Worm (Caenorhabditis elegans) whole organism, early embryonic: Measurements from ENCODE around the gene prkl-1.

Source experiments
- B0310.2 ChIP-seq: sonication (generic microtip); optimal IDR thresholded peaks from 2 replicates; lab custom pipeline; 2016; ENCODE audit warnings: mild to moderate bottlenecking, missing genetic modification characterization, missing compliant biosample characterization
- F13C5.2 ChIP-seq: sonication (generic microtip); optimal IDR thresholded peaks from 2 replicates; lab custom pipeline; 2017; ENCODE audit warnings: mild to moderate bottlenecking, missing genetic modification characterization, inconsistent platforms, missing compliant biosample characterization
- ama-1 ChIP-seq: fragments of 150-350 bp; optimal IDR thresholded peaks from 2 replicates; lab custom pipeline; 2014
- ceh-36 ChIP-seq: sonication (generic microtip); optimal IDR thresholded peaks from 2 replicates; lab custom pipeline; 2016; ENCODE audit warnings: missing genetic modification characterization, inconsistent platforms, missing compliant biosample characterization
- hmg-4 ChIP-seq: fragments of 200-800 bp; sonication (Bioruptor generic); optimal IDR thresholded peaks from 2 replicates; lab custom pipeline; 2018; ENCODE audit warnings: mild to moderate bottlenecking, missing genetic modification characterization, missing compliant biosample characterization
- scrt-1 ChIP-seq: fragments of 200-800 bp; sonication (Bioruptor generic); IDR thresholded peaks from 2 replicates; pipeline ENCODE4 v1.3.6; 2022; ENCODE audit warnings: missing genetic modification characterization, missing compliant biosample characterization
- tbx-11 ChIP-seq: fragments of 200-800 bp; sonication (Bioruptor generic); IDR thresholded peaks from 2 replicates; pipeline ENCODE4 v1.3.6; 2022; ENCODE audit warnings: missing genetic modification characterization, missing compliant biosample characterization
- tbx-37 ChIP-seq: fragments of 200-800 bp; sonication (Bioruptor generic); conservative IDR thresholded peaks from 2 replicates; pipeline ENCODE4 v1.3.6; 2022; ENCODE audit warnings: missing genetic modification reagents, missing genetic modification characterization, missing compliant biosample characterization
- tra-4 ChIP-seq: sonication (generic microtip); optimal IDR thresholded peaks from 2 replicates; lab custom pipeline; 2017; ENCODE audit warnings: missing genetic modification characterization, missing compliant biosample characterization

ce11 chrIV:7016502-7016901, 29.8 kb upstream of the prkl-1 start:
- TF ChIP-seq tbx-37 (GFP tag; lab: Robert Waterston, UW) (no peak), ceh-36 (tag; lab: Kevin White, UChicago) (no peak), tra-4 (tag; lab: Kevin White, UChicago) (no peak), B0310.2 (tag; lab: Kevin White, UChicago) (no peak), F13C5.2 (no peak), scrt-1 (no peak), tbx-11 (GFP tag; lab: Robert Waterston, UW) (no peak), hmg-4 (GFP tag; lab: Kevin White, UChicago) (no peak), ama-1 (lab: Kevin White, UChicago) (no peak)
